Fruit fly (Drosophila melanogaster) whole organism, embryonic: Measurements from ENCODE around the gene sud1.

Experiments used
- Adf1 ChIP-seq: fragments of 200-800 bp; sonication (Bioruptor generic); IDR thresholded peaks from 2 replicates; pipeline ENCODE4 v1.3.6; 2022; ENCODE audit warnings: missing biosample characterization, missing genetic modification characterization
- Bgb ChIP-seq: fragments of 200-800 bp; sonication (Bioruptor generic); IDR thresholded peaks from 2 replicates; pipeline ENCODE4 v1.3.6; 2022; ENCODE audit warnings: missing biosample characterization, missing genetic modification characterization; ENCODE audit not compliant: partially characterized antibody
- CG10274 ChIP-seq: fragments of 200-800 bp; sonication (Bioruptor generic); optimal IDR thresholded peaks from 3 replicates; lab custom pipeline; 2017; ENCODE audit warnings: missing biosample characterization, mild to moderate bottlenecking, missing genetic modification characterization
- CG12155 ChIP-seq: fragments of 200-800 bp; sonication (Bioruptor generic); optimal IDR thresholded peaks from 3 replicates; lab custom pipeline; 2016; ENCODE audit warnings: missing biosample characterization, missing genetic modification characterization
- CG12299 ChIP-seq: fragments of 200-800 bp; sonication (Bioruptor generic); optimal IDR thresholded peaks from 2 replicates; lab custom pipeline; 2018; ENCODE audit warnings: missing biosample characterization, mild to moderate bottlenecking, missing genetic modification characterization
- CG13123 ChIP-seq: fragments of 200-800 bp; sonication (Bioruptor generic); optimal IDR thresholded peaks from 2 replicates; lab custom pipeline; 2016; ENCODE audit warnings: missing biosample characterization, missing genetic modification characterization
- CG14667 ChIP-seq: fragments of 200-800 bp; sonication (Bioruptor generic); IDR thresholded peaks from 2 replicates; pipeline ENCODE4 v1.3.6; 2022; ENCODE audit warnings: missing biosample characterization, missing genetic modification characterization
- CG15011 ChIP-seq: fragments of 200-800 bp; sonication (Bioruptor generic); optimal IDR thresholded peaks from 3 replicates; lab custom pipeline; 2018; ENCODE audit warnings: missing biosample characterization, mild to moderate bottlenecking, missing genetic modification characterization
- CG1529 ChIP-seq: fragments of 200-800 bp; sonication (Bioruptor generic); optimal IDR thresholded peaks from 3 replicates; lab custom pipeline; 2018; ENCODE audit warnings: missing biosample characterization, missing genetic modification characterization
- CG1602 ChIP-seq: fragments of 200-800 bp; sonication (Bioruptor generic); optimal IDR thresholded peaks from 3 replicates; lab custom pipeline; 2016; ENCODE audit warnings: missing biosample characterization, missing genetic modification characterization
- CG16815 ChIP-seq: fragments of 200-800 bp; sonication (Bioruptor generic); optimal IDR thresholded peaks from 3 replicates; lab custom pipeline; 2017; ENCODE audit warnings: missing biosample characterization, mild to moderate bottlenecking, missing genetic modification characterization
- CG17328 ChIP-seq: fragments of 200-800 bp; sonication (Bioruptor generic); IDR thresholded peaks from 2 replicates; pipeline ENCODE4 v1.3.6; 2022; ENCODE audit warnings: missing biosample characterization, missing genetic modification characterization
- CG2199 ChIP-seq: fragments of 200-800 bp; sonication (Bioruptor generic); IDR thresholded peaks from 3 replicates; pipeline ENCODE4 v1.3.6; 2022; ENCODE audit warnings: missing biosample characterization, missing genetic modification characterization
- CG2875 ChIP-seq: fragments of 200-800 bp; sonication (Bioruptor generic); optimal IDR thresholded peaks from 2 replicates; lab custom pipeline; 2017; ENCODE audit warnings: missing biosample characterization, mild to moderate bottlenecking, missing genetic modification characterization, missing genetic modification reagents
- CG30431 ChIP-seq: fragments of 200-800 bp; sonication (Bioruptor generic); optimal IDR thresholded peaks from 2 replicates; lab custom pipeline; 2017; ENCODE audit warnings: missing biosample characterization, missing genetic modification characterization
- CG3163 ChIP-seq: fragments of 200-800 bp; sonication (Bioruptor generic); optimal IDR thresholded peaks from 3 replicates; lab custom pipeline; 2016; ENCODE audit warnings: missing biosample characterization, missing genetic modification characterization
- CG3995 ChIP-seq: fragments of 200-800 bp; sonication (Bioruptor generic); optimal IDR thresholded peaks from 3 replicates; lab custom pipeline; 2016; ENCODE audit warnings: missing biosample characterization, missing genetic modification characterization
- CG7963 ChIP-seq: fragments of 200-800 bp; sonication (Bioruptor generic); IDR thresholded peaks from 3 replicates; pipeline ENCODE4 v1.3.6; 2022; ENCODE audit warnings: missing biosample characterization, missing genetic modification characterization; ENCODE audit not compliant: partially characterized antibody
- D ChIP-seq, 2 experiments: fragments of 200-800 bp in 1 of 2; fragments of >200 bp in 1 of 2; sonication (Bioruptor generic) in 1 of 2; optimal IDR thresholded peaks; 2 replicates in 1 of 2; 3 replicates in 1 of 2; lab custom pipeline; 2017; ENCODE audit warnings: mild to moderate bottlenecking in 1 of 2, missing biosample characterization in 1 of 2, missing genetic modification characterization in 1 of 2, missing genetic modification reagents in 1 of 2
- Ets97D ChIP-seq: fragments of 200-800 bp; sonication (Bioruptor generic); optimal IDR thresholded peaks from 3 replicates; lab custom pipeline; 2016; ENCODE audit warnings: missing biosample characterization, missing genetic modification characterization
- Fer1 ChIP-seq: fragments of 200-800 bp; sonication (Bioruptor generic); optimal IDR thresholded peaks from 2 replicates; lab custom pipeline; 2017; ENCODE audit warnings: missing biosample characterization, mild to moderate bottlenecking, missing genetic modification characterization
- Fer2 ChIP-seq: fragments of 200-800 bp; sonication (Bioruptor generic); optimal IDR thresholded peaks from 2 replicates; lab custom pipeline; 2018; ENCODE audit warnings: missing biosample characterization, mild to moderate bottlenecking, missing genetic modification characterization, moderate library complexity
- Kr ChIP-seq: fragments of 200-800 bp; sonication (Bioruptor generic); optimal IDR thresholded peaks from 2 replicates; lab custom pipeline; 2017; ENCODE audit warnings: missing biosample characterization, mild to moderate bottlenecking, missing genetic modification characterization
- Lhr ChIP-seq: fragments of 200-800 bp; sonication (Bioruptor generic); optimal IDR thresholded peaks from 3 replicates; lab custom pipeline; 2017; ENCODE audit warnings: mild to moderate bottlenecking, missing biosample characterization, missing genetic modification reagents, missing genetic modification characterization
- NK7.1 ChIP-seq: fragments of 200-800 bp; sonication (Bioruptor generic); optimal IDR thresholded peaks from 3 replicates; lab custom pipeline; 2016; ENCODE audit warnings: missing biosample characterization, missing genetic modification characterization
- Pdp1 ChIP-seq, 2 experiments: fragments of 200-800 bp; sonication (Bioruptor generic); optimal IDR thresholded peaks; 3 replicates each; lab custom pipeline; 2016; ENCODE audit warnings: missing biosample characterization in 2 of 2, missing genetic modification characterization in 2 of 2, mild to moderate bottlenecking in 1 of 2, moderate library complexity in 1 of 2
- Ptx1 ChIP-seq: fragments of 200-800 bp; sonication (Bioruptor generic); IDR thresholded peaks from 2 replicates; pipeline ENCODE4 v1.3.6; 2022; ENCODE audit warnings: missing biosample characterization, missing genetic modification characterization
- Sry-δ ChIP-seq: fragments of 200-800 bp; sonication (Bioruptor generic); optimal IDR thresholded peaks from 2 replicates; lab custom pipeline; 2016; ENCODE audit warnings: missing biosample characterization, missing genetic modification characterization
- Vsx1 ChIP-seq: fragments of 200-800 bp; sonication (Bioruptor generic); optimal IDR thresholded peaks from 2 replicates; lab custom pipeline; 2017; ENCODE audit warnings: missing biosample characterization, mild to moderate bottlenecking, missing genetic modification characterization, missing genetic modification reagents
- ash1 ChIP-seq: fragments of 200-800 bp; sonication (Bioruptor generic); optimal IDR thresholded peaks from 2 replicates; lab custom pipeline; 2018; ENCODE audit warnings: missing biosample characterization, mild to moderate bottlenecking, missing genetic modification characterization
- dati ChIP-seq: fragments of 200-800 bp; sonication (Bioruptor generic); IDR thresholded peaks from 2 replicates; pipeline ENCODE4 v1.3.6; 2022; ENCODE audit warnings: missing biosample characterization, missing genetic modification characterization
- dmrt99B ChIP-seq: fragments of 200-800 bp; sonication (Bioruptor generic); optimal IDR thresholded peaks from 2 replicates; lab custom pipeline; 2018; ENCODE audit warnings: missing biosample characterization, mild to moderate bottlenecking, missing genetic modification characterization, moderate library complexity
- ewg ChIP-seq: fragments of 200-800 bp; sonication (Bioruptor generic); optimal IDR thresholded peaks from 3 replicates; lab custom pipeline; 2017; ENCODE audit warnings: mild to moderate bottlenecking, missing biosample characterization, missing genetic modification reagents, missing genetic modification characterization
- exex ChIP-seq: fragments of 200-800 bp; sonication (Bioruptor generic); optimal IDR thresholded peaks from 4 replicates; lab custom pipeline; 2018; ENCODE audit warnings: missing biosample characterization, mild to moderate bottlenecking, missing genetic modification characterization, moderate library complexity
- fd102C ChIP-seq: fragments of 200-800 bp; sonication (Bioruptor generic); optimal IDR thresholded peaks from 2 replicates; lab custom pipeline; 2018; ENCODE audit warnings: missing biosample characterization, mild to moderate bottlenecking, missing genetic modification characterization, moderate library complexity
- gsb ChIP-seq: fragments of 200-800 bp; sonication (Bioruptor generic); IDR thresholded peaks from 2 replicates; pipeline ENCODE4 v1.3.6; 2022; ENCODE audit warnings: missing biosample characterization, missing genetic modification characterization
- gsb-n ChIP-seq: fragments of 200-800 bp; sonication (Bioruptor generic); optimal IDR thresholded peaks from 3 replicates; lab custom pipeline; 2018; ENCODE audit warnings: missing biosample characterization, mild to moderate bottlenecking, missing genetic modification characterization
- h ChIP-seq: fragments of >200 bp; optimal IDR thresholded peaks from 2 replicates; lab custom pipeline; 2017
- hkb ChIP-seq, 2 experiments: fragments of 200-800 bp in 1 of 2; fragments of >200 bp in 1 of 2; sonication (Bioruptor generic) in 1 of 2; IDR thresholded peaks in 1 of 2; optimal IDR thresholded peaks in 1 of 2; 2 replicates each; pipeline versions ENCODE4 v1.3.6 to Lab custom; 2017 to 2022; ENCODE audit warnings: missing biosample characterization in 1 of 2, missing genetic modification characterization in 1 of 2
- inv ChIP-seq: fragments of 200-800 bp; sonication (Bioruptor generic); IDR thresholded peaks from 2 replicates; pipeline ENCODE4 v1.3.6; 2022; ENCODE audit warnings: missing biosample characterization, missing genetic modification characterization; ENCODE audit not compliant: partially characterized antibody
- maf-S ChIP-seq: fragments of 200-800 bp; sonication (Bioruptor generic); optimal IDR thresholded peaks from 2 replicates; lab custom pipeline; 2016; ENCODE audit warnings: missing biosample characterization, missing genetic modification characterization
- otp ChIP-seq: fragments of 200-800 bp; sonication (Bioruptor generic); IDR thresholded peaks from 3 replicates; pipeline ENCODE4, ENCODE4 v1.3.6; 2022; ENCODE audit warnings: missing biosample characterization, missing genetic modification characterization
- peb ChIP-seq: fragments of 200-800 bp; sonication (Bioruptor generic); IDR thresholded peaks from 2 replicates; pipeline ENCODE4 v1.3.6; 2022; ENCODE audit warnings: missing biosample characterization, missing genetic modification characterization
- pnt ChIP-seq: fragments of 200-800 bp; sonication (Bioruptor generic); optimal IDR thresholded peaks from 3 replicates; lab custom pipeline; 2016; ENCODE audit warnings: missing biosample characterization, missing genetic modification characterization
- sens ChIP-seq: fragments of 200-800 bp; sonication (Bioruptor generic); peaks from one replicate; lab custom pipeline; 2016; ENCODE audit warnings: missing biosample characterization, missing genetic modification characterization
- slbo ChIP-seq: fragments of 200-800 bp; sonication (Bioruptor generic); IDR thresholded peaks from 2 replicates; pipeline ENCODE4 v1.3.6; 2022; ENCODE audit warnings: missing biosample characterization, missing genetic modification characterization
- slp2 ChIP-seq: fragments of 200-800 bp; sonication (Bioruptor generic); optimal IDR thresholded peaks from 2 replicates; lab custom pipeline; 2016; ENCODE audit warnings: missing biosample characterization, missing genetic modification characterization
- so ChIP-seq: fragments of 200-800 bp; sonication (Bioruptor generic); IDR thresholded peaks from 3 replicates; pipeline ENCODE4 v1.3.6; 2022; ENCODE audit warnings: missing biosample characterization, missing genetic modification characterization
- tgo ChIP-seq: fragments of 200-800 bp; sonication (Bioruptor generic); IDR thresholded peaks from 3 replicates; pipeline ENCODE4 v1.3.6; 2022; ENCODE audit warnings: missing biosample characterization, missing genetic modification characterization

The sud1 gene

dm6 chr3R:24944920-24945853 lies 27.5 kb upstream of the sud1 start, which contains the start of the genes ssh and Nmnat (continued):
- TF ChIP-seq hkb (optimal IDR thresholded peaks at IDR 0.05; lab: Kevin White, UChicago) = no peak
- no peak for TF ChIP-seq hkb (GFP tag; IDR thresholded peaks at IDR 0.05; lab: Robert Waterston, UW)
- no peak for TF ChIP-seq ash1 (GFP tag; lab: Kevin White, UChicago)
- no peak for TF ChIP-seq CG2875 (GFP tag; lab: Kevin White, UChicago)
- no peak for TF ChIP-seq Fer1 (GFP tag; lab: Kevin White, UChicago)
- no peak for TF ChIP-seq maf-S (GFP tag; lab: Kevin White, UChicago)
- no peak for TF ChIP-seq otp
- TF ChIP-seq slbo (GFP tag; lab: Robert Waterston, UW) = peak; percentile 52
- TF ChIP-seq dmrt99B = no peak
- TF ChIP-seq Ptx1 = no peak
- peak; percentile 2 for TF ChIP-seq slp2 (GFP tag; lab: Kevin White, UChicago)
- TF ChIP-seq CG16815 (GFP tag; lab: Kevin White, UChicago) = no peak
- TF ChIP-seq D (optimal IDR thresholded peaks at IDR 0.05; lab: Kevin White, UChicago) = peak; percentile 49
- TF ChIP-seq D (GFP tag; optimal IDR thresholded peaks at IDR 0.05; lab: Kevin White, UChicago) = no peak
- TF ChIP-seq pnt = no peak
- TF ChIP-seq fd102C (GFP tag; lab: Kevin White, UChicago) = no peak
- peak; percentile 90 for TF ChIP-seq Bgb (GFP tag; lab: Robert Waterston, UW)
- no peak for TF ChIP-seq CG12299 (tag; lab: Kevin White, UChicago)
- no peak for TF ChIP-seq NK7.1
- no peak for TF ChIP-seq CG1602
- TF ChIP-seq gsb-n (tag; lab: Kevin White, UChicago) = no peak
- no peak for TF ChIP-seq CG14667
- no peak for TF ChIP-seq exex
- no peak for TF ChIP-seq CG17328 (GFP tag; lab: Robert Waterston, UW)
- no peak for TF ChIP-seq tgo
- peak in 1 of 2 experiments; percentile 16 for TF ChIP-seq Pdp1 (GFP tag; optimal IDR thresholded peaks at IDR 0.05; lab: Kevin White, UChicago)
- no peak for TF ChIP-seq Vsx1
- TF ChIP-seq sens = peak; percentile 88
- no peak for TF ChIP-seq Adf1 (GFP tag; lab: Robert Waterston, UW)
- no peak for TF ChIP-seq so (GFP tag; lab: Robert Waterston, UW)
- no peak for TF ChIP-seq CG2199 (GFP tag; lab: Robert Waterston, UW)
- TF ChIP-seq ewg (GFP tag; lab: Kevin White, UChicago) = peak; percentile 0
- peak; percentile 4 for TF ChIP-seq CG3163
- TF ChIP-seq gsb (GFP tag; lab: Robert Waterston, UW) = no peak
- peak; percentile 95 for TF ChIP-seq Sry-δ (GFP tag; lab: Kevin White, UChicago)
- TF ChIP-seq CG13123 (GFP tag; lab: Kevin White, UChicago) = peak; percentile 8
- TF ChIP-seq CG10274 = no peak
- peak; percentile 17 for TF ChIP-seq Lhr
- no peak for TF ChIP-seq CG1529 (GFP tag; lab: Kevin White, UChicago)
- no peak for TF ChIP-seq CG15011 (GFP tag; lab: Kevin White, UChicago)
- no peak for TF ChIP-seq peb
- peak; percentile 85 for TF ChIP-seq Ets97D (GFP tag; lab: Kevin White, UChicago)
- TF ChIP-seq CG12155 (GFP tag; lab: Kevin White, UChicago) = peak; percentile 49
- TF ChIP-seq Fer2 (tag; lab: Kevin White, UChicago) = no peak
- peak; percentile 24 for TF ChIP-seq CG3995 (GFP tag; lab: Kevin White, UChicago)
- TF ChIP-seq CG7963 (GFP tag; lab: Robert Waterston, UW) = peak; percentile 76; the same call in 2 of the 3 replicates
- TF ChIP-seq h (lab: Kevin White, UChicago) = no peak
- TF ChIP-seq dati (GFP tag; lab: Robert Waterston, UW) = no peak
- peak; percentile 91 for TF ChIP-seq inv
- no peak for TF ChIP-seq CG30431 (GFP tag; lab: Kevin White, UChicago)
- no peak for TF ChIP-seq Kr (GFP tag; lab: Kevin White, UChicago)
